Fruit fly (Drosophila melanogaster): ENCODE measurements around the gene jp.
A peak's percentile ranks its signal among the peaks of the same experiment; 100 is the strongest.

jp gene

dm6 chr2L:9498185-9498984 is 68.2 kb downstream of the jp start (continued):
- TF ChIP-seq sqz (GFP tag; optimal IDR thresholded peaks at IDR 0.05): peak; percentile 32
- TF ChIP-seq z (GFP tag; IDR thresholded peaks at IDR 0.05): no peak
- no peak for TF ChIP-seq CG15073 (GFP tag; optimal IDR thresholded peaks at IDR 0.05)
- peak; percentile 73 for TF ChIP-seq CG18262 (tag; optimal IDR thresholded peaks at IDR 0.05)
- peak; percentile 58 for TF ChIP-seq Ada2b (GFP tag; IDR thresholded peaks at IDR 0.05)
- peak; percentile 78 for TF ChIP-seq CG17359 (tag; optimal IDR thresholded peaks at IDR 0.05)
- TF ChIP-seq B-H2 (GFP tag; optimal IDR thresholded peaks at IDR 0.05): peak; percentile 35
- TF ChIP-seq CG10267 (tag; optimal IDR thresholded peaks at IDR 0.05): peak; percentile 48
- no peak for TF ChIP-seq psq (GFP tag; optimal IDR thresholded peaks at IDR 0.05)
- peak; percentile 34 for TF ChIP-seq sisA (GFP tag; IDR thresholded peaks at IDR 0.05)
- TF ChIP-seq CG1792 (GFP tag; optimal IDR thresholded peaks at IDR 0.05): peak; percentile 31
- TF ChIP-seq CG12071 (GFP tag; optimal IDR thresholded peaks at IDR 0.05): peak; percentile 43
- TF ChIP-seq CG9876 (GFP tag; optimal IDR thresholded peaks at IDR 0.05): no peak
- peak; percentile 95 for TF ChIP-seq CG34376 (GFP tag; optimal IDR thresholded peaks at IDR 0.05)
- TF ChIP-seq CG11723 (GFP tag; optimal IDR thresholded peaks at IDR 0.05): no peak
- TF ChIP-seq stc (GFP tag; IDR thresholded peaks at IDR 0.05): peak; percentile 71
- TF ChIP-seq CG13624 (GFP tag; optimal IDR thresholded peaks at IDR 0.05): peak; percentile 82
- no peak for TF ChIP-seq CG13894 (tag; optimal IDR thresholded peaks at IDR 0.05)
- peak; percentile 23 for TF ChIP-seq pnt (GFP tag; optimal IDR thresholded peaks at IDR 0.05)
- TF ChIP-seq bsh (GFP tag; optimal IDR thresholded peaks at IDR 0.05): peak in 1 of 2 experiments; percentile 63
- peak; percentile 34 for TF ChIP-seq slp2 (GFP tag; optimal IDR thresholded peaks at IDR 0.05)
- TF ChIP-seq CG1603 (tag; optimal IDR thresholded peaks at IDR 0.05): peak; percentile 67
- TF ChIP-seq CG15514 (GFP tag; optimal IDR thresholded peaks at IDR 0.05): peak; percentile 23
- no peak for TF ChIP-seq CG10959 (GFP tag; IDR thresholded peaks at IDR 0.05)
- TF ChIP-seq Jarid2 (GFP tag; optimal IDR thresholded peaks at IDR 0.05): peak; percentile 24
- no peak for TF ChIP-seq pum (GFP tag; optimal IDR thresholded peaks at IDR 0.05)
- TF ChIP-seq run (tag; optimal IDR thresholded peaks at IDR 0.05): peak; percentile 37
- peak; percentile 68 for TF ChIP-seq fd96Cb (tag; optimal IDR thresholded peaks at IDR 0.05)
- no peak for TF ChIP-seq CG1832 (GFP tag; optimal IDR thresholded peaks at IDR 0.05)
- TF ChIP-seq CG31388 (GFP tag; optimal IDR thresholded peaks at IDR 0.05): peak; percentile 12
- peak; percentile 45 for TF ChIP-seq dmrt11E (tag; optimal IDR thresholded peaks at IDR 0.05)
- TF ChIP-seq tap (tag; optimal IDR thresholded peaks at IDR 0.05): peak; percentile 56
- TF ChIP-seq CG4730 (GFP tag; IDR thresholded peaks at IDR 0.05): peak; percentile 62
- TF ChIP-seq CG17361 (GFP tag; IDR thresholded peaks at IDR 0.05): peak; percentile 79; the same call in 2 of the 3 replicates
- TF ChIP-seq eyg (GFP tag; optimal IDR thresholded peaks at IDR 0.05): peak; percentile 33
- TF ChIP-seq CG17568 (GFP tag; optimal IDR thresholded peaks at IDR 0.05): peak; percentile 0
- TF ChIP-seq CG6272 (GFP tag; IDR thresholded peaks at IDR 0.05): 0 out of 2 replicates have a peak, but pooled peaks have one; percentile 30
- no peak for TF ChIP-seq Dll (GFP tag; IDR thresholded peaks at IDR 0.05; ENCODE audit: partially characterized antibody)
- TF ChIP-seq CG13775 (GFP tag; optimal IDR thresholded peaks at IDR 0.05): peak; percentile 26
- no peak for TF ChIP-seq schlank (tag; optimal IDR thresholded peaks at IDR 0.05)
- peak; percentile 58 for TF ChIP-seq maf-S (GFP tag; optimal IDR thresholded peaks at IDR 0.05)
- TF ChIP-seq CG10209 (GFP tag; optimal IDR thresholded peaks at IDR 0.05): peak; percentile 75
- no peak for TF ChIP-seq jumu (GFP tag; optimal IDR thresholded peaks at IDR 0.05)
- peak; percentile 71; the same call in 2 of the 3 replicates for TF ChIP-seq CG11695 (GFP tag; IDR thresholded peaks at IDR 0.05)
- peak; percentile 47 for TF ChIP-seq CG4404 (GFP tag; IDR thresholded peaks at IDR 0.05)
- TF ChIP-seq CG13123 (GFP tag; optimal IDR thresholded peaks at IDR 0.05): no peak
- TF ChIP-seq lmd (GFP tag; IDR thresholded peaks at IDR 0.05): peak; percentile 73
- TF ChIP-seq YL-1 (GFP tag; optimal IDR thresholded peaks at IDR 0.05): no peak
- TF ChIP-seq CG34422 (GFP tag; IDR thresholded peaks at IDR 0.05): peak; percentile 62; the same call in 1 of the 3 replicates

All from whole organism, embryonic.